Worm (Caenorhabditis elegans) whole organism, L4/young adult: Measurements from ENCODE around the gene M162.5.

Experiments used
- W03F9.2 ChIP-seq: fragments of 150-350 bp; optimal IDR thresholded peaks from 2 replicates; lab custom pipeline; 2014; ENCODE audit warnings: missing biosample characterization, missing genetic modification characterization
- him-1 ChIP-seq: sonication (generic microtip); optimal IDR thresholded peaks from 2 replicates; lab custom pipeline; 2016; ENCODE audit warnings: missing genotype, missing genetic modification reagents, missing genetic modification characterization, missing compliant biosample characterization

ce11 chrV:19751124-19751523 is 9.7 kb upstream of the M162.5 start, which contains the start of gene clec-49:
- TF ChIP-seq him-1 (tag; lab: Kevin White, UChicago): no peak
- TF ChIP-seq W03F9.2 (tag; lab: Kevin White, UChicago): no peak
